Worm (Caenorhabditis elegans) whole organism, midembryonic: Measurements from ENCODE around the gene F20E11.7.

ENCODE experiments used
- cog-1 ChIP-seq: sonication (generic microtip); optimal IDR thresholded peaks from 2 replicates; lab custom pipeline; 2016; ENCODE audit warnings: missing genetic modification characterization, missing compliant biosample characterization
- ref-1 ChIP-seq: fragments of 200-800 bp; sonication (Bioruptor generic); conservative IDR thresholded peaks from 2 replicates; pipeline ENCODE4 v1.3.6; 2022; ENCODE audit warnings: missing genetic modification reagents, missing genetic modification characterization, missing compliant biosample characterization

DNA sequence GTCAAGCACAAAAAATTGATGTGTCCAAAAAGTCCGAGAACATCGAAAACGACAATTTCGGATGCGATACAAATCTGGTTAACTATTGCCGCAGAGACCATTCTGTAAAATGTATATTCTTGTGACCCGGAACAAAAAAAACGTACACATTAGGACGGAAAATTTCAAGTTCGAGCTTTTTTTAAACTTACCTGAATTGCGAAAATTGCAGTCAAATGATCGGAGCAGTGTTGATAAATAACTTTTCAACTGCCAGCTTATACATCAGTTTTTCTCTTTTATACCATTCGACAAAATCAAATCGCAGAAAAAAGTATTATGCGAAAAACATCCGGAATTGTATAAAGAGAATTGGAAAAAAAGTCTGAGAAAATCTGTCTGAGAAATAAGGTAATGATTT is 26.1 kb upstream of the F20E11.7 start, which contains the start of gene srsx-2:
- TF ChIP-seq ref-1 (GFP tag; lab: Robert Waterston, UW) (no peak), cog-1 (no peak)
